Worm (Caenorhabditis elegans): Measurements from ENCODE around the gene cisd-1.

The cisd-1 gene

DNA sequence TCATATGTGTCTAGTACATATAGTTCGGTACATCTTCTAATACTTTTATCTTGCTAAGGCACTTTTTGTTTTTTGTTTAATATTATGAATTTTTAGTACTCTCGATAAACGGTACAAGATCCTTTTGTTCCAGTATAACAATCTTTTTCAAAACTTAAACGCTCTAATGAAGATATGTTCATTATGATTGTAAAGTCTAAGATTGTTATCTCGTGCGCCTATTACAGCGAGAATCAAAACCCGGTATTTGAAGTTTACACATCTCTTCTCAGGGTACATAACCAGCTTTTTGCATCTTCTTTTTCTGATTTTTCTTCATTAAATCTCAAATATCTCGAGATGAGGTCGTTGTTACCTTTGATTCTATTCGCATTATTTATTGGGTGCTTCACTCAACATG lies 18.6 kb upstream of the cisd-1 start, which contains the start of gene B0334.13:
Gene B0334.13, plus strand, starts transcription at position 301 of the 400 bp plus-strand sequence.
- TF ChIP-seq T20F7.1 (GFP tag; optimal IDR thresholded peaks at IDR 0.05) (no peak), ceh-62 (tag; optimal IDR thresholded peaks at IDR 0.05) (no peak), lin-38 (GFP tag; IDR thresholded peaks at IDR 0.05) (no peak), unc-62 (GFP tag; optimal IDR thresholded peaks at IDR 0.05 in 1 of 2) (peak in 1 of 2 experiments; percentile 21), unc-62 (tag; optimal IDR thresholded peaks at IDR 0.05) (no peak)

DNA sequence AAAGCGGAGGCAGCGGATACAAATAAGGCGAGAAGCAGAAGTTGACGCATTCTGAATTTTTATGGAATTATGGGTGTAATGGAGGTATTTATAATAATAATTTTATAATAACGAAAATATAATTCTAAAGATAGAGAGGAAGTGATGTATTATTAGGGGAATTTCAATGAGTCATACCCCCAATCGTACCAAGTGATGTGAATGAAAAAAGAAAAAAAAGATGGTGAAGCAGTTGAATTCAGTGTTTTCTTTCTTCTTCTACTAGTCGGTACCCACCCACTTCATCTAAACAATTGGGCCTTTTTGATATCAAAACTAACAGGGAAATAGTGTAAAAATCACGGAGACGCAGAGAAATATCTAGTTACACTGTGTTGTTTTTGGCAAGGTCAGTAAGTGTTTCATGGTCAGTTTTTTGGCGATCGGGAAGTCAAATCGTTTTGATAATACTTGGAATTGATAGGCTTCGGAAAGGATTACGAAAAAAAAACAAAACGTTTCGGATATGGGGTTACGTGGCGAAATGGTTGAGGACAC lies 17.3 kb upstream of the cisd-1 start, which contains the start of gene ttr-18:
Gene ttr-18, minus strand, starts transcription at position 51 of the 537 bp plus-strand sequence.
- TF ChIP-seq F10B5.3 (tag; optimal IDR thresholded peaks at IDR 0.05) (no peak), nhr-11 (tag; optimal IDR thresholded peaks at IDR 0.05) (no peak), dve-1 (tag; optimal IDR thresholded peaks at IDR 0.05; ENCODE audit: insufficient read depth) (peak; percentile 12)

DNA sequence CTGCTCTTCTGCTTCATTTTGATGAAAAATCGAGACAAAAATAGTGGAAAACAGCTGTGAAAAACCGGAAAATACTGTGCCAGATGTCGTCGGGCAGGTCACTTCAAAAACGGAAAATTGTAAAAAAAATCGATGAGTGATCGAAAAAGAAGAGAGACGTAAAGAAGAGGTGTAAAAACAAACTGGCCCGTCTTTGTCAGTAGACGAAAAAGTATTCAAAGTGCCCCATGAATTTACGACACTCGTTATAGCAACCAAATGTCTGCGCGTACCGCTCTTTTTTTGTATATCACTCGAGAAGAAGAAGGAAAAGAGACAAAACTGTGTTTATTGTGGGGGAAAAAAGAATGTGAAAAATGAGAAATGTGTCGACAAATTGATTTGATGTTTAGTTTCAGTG lies 15.8 kb upstream of the cisd-1 start, which contains the start of gene twk-5:
Gene twk-5, minus strand, starts transcription at position 101 of the 400 bp plus-strand sequence.
- TF ChIP-seq nhr-77 (tag; optimal IDR thresholded peaks at IDR 0.05) (no peak), D1046.2 (GFP tag; IDR thresholded peaks at IDR 0.05) (no peak), ama-1 (optimal IDR thresholded peaks at IDR 0.05) (peak; percentile 73)

DNA sequence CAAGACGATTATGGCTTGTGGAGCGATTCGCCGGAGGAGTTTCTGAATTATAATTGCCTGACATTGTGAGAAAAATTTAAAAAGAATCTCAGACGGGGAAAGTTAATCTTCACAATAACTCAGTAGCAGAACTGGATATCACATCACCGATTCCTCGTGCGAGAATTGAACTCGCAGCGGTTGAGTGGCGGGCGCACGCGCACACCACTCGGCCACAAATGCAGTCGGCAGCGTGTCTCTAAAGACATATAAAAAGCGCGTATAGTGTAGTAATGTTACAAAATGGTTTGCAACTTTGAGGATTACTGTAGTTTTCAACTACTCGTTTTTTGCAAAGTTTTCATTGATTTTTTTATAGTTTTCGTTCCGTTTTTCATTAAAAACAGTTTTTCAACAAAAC lies 15.2 kb upstream of the cisd-1 start:
- TF ChIP-seq mep-1 (tag; optimal IDR thresholded peaks at IDR 0.05) (no peak), nhr-6 (tag; optimal IDR thresholded peaks at IDR 0.05) (no peak), ceh-20 (GFP tag; IDR thresholded peaks at IDR 0.05) (peak; percentile 92), fkh-10 (GFP tag; optimal IDR thresholded peaks at IDR 0.05) (peak; percentile 34), ctbp-1 (GFP tag; IDR thresholded peaks at IDR 0.05) (peak; percentile 95), dmd-6 (GFP tag; IDR thresholded peaks at IDR 0.05) (peak; percentile 72), ZK546.5 (tag; optimal IDR thresholded peaks at IDR 0.05) (no peak), nhr-42 (GFP tag; IDR thresholded peaks at IDR 0.05) (peak; percentile 84), php-3 (GFP tag; IDR thresholded peaks at IDR 0.05) (peak; percentile 79), T20F7.1 (GFP tag; optimal IDR thresholded peaks at IDR 0.05) (no peak), saeg-2 (GFP tag; IDR thresholded peaks at IDR 0.05) (peak; percentile 93), aha-1 (tag) (peak; percentile 98), spr-3 (GFP tag; optimal IDR thresholded peaks at IDR 0.05) (peak; percentile 87), snpc-1.2 (GFP tag; IDR thresholded peaks at IDR 0.05) (peak; percentile 92), ZK337.2 (GFP tag; IDR thresholded peaks at IDR 0.05) (peak; percentile 91), dmd-9 (GFP tag; IDR thresholded peaks at IDR 0.05) (peak; percentile 93), nhr-11 (tag; optimal IDR thresholded peaks at IDR 0.05) (no peak), mxl-2 (GFP tag; conservative IDR thresholded peaks at IDR 0.05) (peak; percentile 75), dve-1 (tag; optimal IDR thresholded peaks at IDR 0.05; ENCODE audit: insufficient read depth) (peak; percentile 78), ztf-11 (tag; optimal IDR thresholded peaks at IDR 0.05) (no peak), mdt-29 (GFP tag; IDR thresholded peaks at IDR 0.05) (peak; percentile 87), nhr-76 (tag; optimal IDR thresholded peaks at IDR 0.05) (no peak), Y105C5A.15 (GFP tag; IDR thresholded peaks at IDR 0.05) (peak; percentile 97), ceh-32 (tag; optimal IDR thresholded peaks at IDR 0.05; ENCODE audit: poor library complexity) (no peak), lin-29 (GFP tag; IDR thresholded peaks at IDR 0.05) (peak; percentile 84), hif-1 (tag; optimal IDR thresholded peaks at IDR 0.05) (peak; percentile 44 to 84), F49E8.2 (tag; optimal IDR thresholded peaks at IDR 0.05; ENCODE audit: borderline replicate concordance) (peak; percentile 80), spr-1 (tag; optimal IDR thresholded peaks at IDR 0.05) (peak; percentile 89), jun-1 (tag; optimal IDR thresholded peaks at IDR 0.05) (peak; percentile 8), daf-19 (GFP tag; conservative IDR thresholded peaks at IDR 0.05) (peak; percentile 97), nhr-237 (tag; optimal IDR thresholded peaks at IDR 0.05) (no peak), egl-27 (tag; optimal IDR thresholded peaks at IDR 0.05) (no peak), egl-43 (GFP tag; IDR thresholded peaks at IDR 0.05) (peak; percentile 99), daf-16 (GFP tag; optimal IDR thresholded peaks at IDR 0.05) (peak; percentile 61 to 91), daf-16 (tag; optimal IDR thresholded peaks at IDR 0.05) (peak; percentile 68), tag-97 (GFP tag; IDR thresholded peaks at IDR 0.05) (no peak), vab-7 (GFP tag; IDR thresholded peaks at IDR 0.05) (peak; percentile 98), unc-62 (GFP tag; optimal IDR thresholded peaks at IDR 0.05 in 1 of 2) (peak in 1 of 2 experiments; percentile 37), unc-62 (tag; optimal IDR thresholded peaks at IDR 0.05) (no peak)
